Worm (Caenorhabditis elegans) whole organism, mixed stage, embryonic: ENCODE results near the gene T14G12.6.

Experiments
- M03D4.4 ChIP-seq: sonication (generic microtip); optimal IDR thresholded peaks from 2 replicates; lab custom pipeline; 2017; ENCODE audit warnings: mild to moderate bottlenecking, missing genetic modification characterization, missing compliant biosample characterization
- blmp-1 ChIP-seq: fragments of 150-350 bp; optimal IDR thresholded peaks from 2 replicates; lab custom pipeline; 2014; ENCODE audit warnings: missing biosample characterization, missing genetic modification characterization
- ceh-39 ChIP-seq: fragments of 150-350 bp; optimal IDR thresholded peaks from 2 replicates; lab custom pipeline; 2014; ENCODE audit warnings: missing biosample characterization, missing genetic modification characterization
- ceh-43 ChIP-seq: fragments of 200-800 bp; sonication (Bioruptor generic); optimal IDR thresholded peaks from 2 replicates; lab custom pipeline; 2018; ENCODE audit warnings: mild to moderate bottlenecking, missing genetic modification characterization, moderate library complexity, missing compliant biosample characterization
- ceh-83 ChIP-seq: fragments of 200-800 bp; sonication (Bioruptor generic); optimal IDR thresholded peaks from 2 replicates; lab custom pipeline; 2018; ENCODE audit warnings: mild to moderate bottlenecking, missing genetic modification characterization, missing compliant biosample characterization
- cnd-1 ChIP-seq: fragments of 200-800 bp; sonication (Bioruptor generic); optimal IDR thresholded peaks from 2 replicates; lab custom pipeline; 2018; ENCODE audit warnings: mild to moderate bottlenecking, missing genetic modification characterization, missing compliant biosample characterization
- elt-1 ChIP-seq: sonication (generic microtip); optimal IDR thresholded peaks from 2 replicates; lab custom pipeline; 2017; ENCODE audit warnings: missing genetic modification characterization, mild to moderate bottlenecking, missing compliant biosample characterization, antibody characterized with exemption, moderate library complexity, borderline replicate concordance; ENCODE audit not compliant: insufficient read depth
- elt-3 ChIP-seq: fragments of 150-350 bp; optimal IDR thresholded peaks from 2 replicates; lab custom pipeline; 2014; ENCODE audit warnings: missing biosample characterization, missing genetic modification characterization
- flh-1 ChIP-seq: fragments of 200-800 bp; sonication (Bioruptor generic); optimal IDR thresholded peaks from 2 replicates; lab custom pipeline; 2018; ENCODE audit warnings: mild to moderate bottlenecking, missing genetic modification characterization, moderate library complexity, missing compliant biosample characterization
- ham-2 ChIP-seq: fragments of 200-800 bp; sonication (Bioruptor generic); optimal IDR thresholded peaks from 2 replicates; lab custom pipeline; 2018; ENCODE audit warnings: mild to moderate bottlenecking, missing genetic modification characterization, missing compliant biosample characterization
- hlh-1 ChIP-seq: fragments of 150-350 bp; optimal IDR thresholded peaks from 2 replicates; lab custom pipeline; 2014; ENCODE audit warnings: missing biosample characterization, missing genetic modification reagents, missing genetic modification characterization
- lin-13 ChIP-seq: fragments of 150-350 bp; optimal IDR thresholded peaks from 2 replicates; lab custom pipeline; 2014; ENCODE audit warnings: missing biosample characterization, missing genetic modification characterization
- lin-32 ChIP-seq: fragments of 200-800 bp; sonication (Bioruptor generic); optimal IDR thresholded peaks from 2 replicates; lab custom pipeline; 2018; ENCODE audit warnings: mild to moderate bottlenecking, missing genetic modification characterization, missing compliant biosample characterization
- lsy-2 ChIP-seq: fragments of 150-350 bp; optimal IDR thresholded peaks from 2 replicates; lab custom pipeline; 2014; ENCODE audit warnings: missing biosample characterization, missing genetic modification characterization
- mep-1 ChIP-seq: fragments of 150-350 bp; optimal IDR thresholded peaks from 2 replicates; lab custom pipeline; 2017; ENCODE audit warnings: missing biosample characterization, missing genetic modification reagents, missing genetic modification characterization, inconsistent platforms
- mls-2 ChIP-seq: sonication (generic microtip); optimal IDR thresholded peaks from 2 replicates; lab custom pipeline; 2016; ENCODE audit warnings: mild to moderate bottlenecking, missing genetic modification characterization, moderate library complexity, missing compliant biosample characterization
- nhr-12 ChIP-seq: fragments of 150-350 bp; optimal IDR thresholded peaks from 2 replicates; lab custom pipeline; 2014; ENCODE audit warnings: missing biosample characterization, missing genetic modification characterization
- nhr-2 ChIP-seq: fragments of 150-350 bp; optimal IDR thresholded peaks from 2 replicates; lab custom pipeline; 2014; ENCODE audit warnings: missing biosample characterization, missing genetic modification characterization
- nhr-28 ChIP-seq: fragments of 150-350 bp; optimal IDR thresholded peaks from 2 replicates; lab custom pipeline; 2014; ENCODE audit warnings: missing biosample characterization, missing genetic modification characterization
- nhr-76 ChIP-seq: sonication (generic microtip); optimal IDR thresholded peaks from 2 replicates; lab custom pipeline; 2017; ENCODE audit warnings: missing biosample characterization, missing genetic modification characterization
- pha-4 ChIP-seq: fragments of 150-350 bp; optimal IDR thresholded peaks from 2 replicates; lab custom pipeline; 2018; ENCODE audit warnings: missing biosample characterization, missing genetic modification reagents, missing genetic modification characterization
- snpc-4 ChIP-seq: fragments of 150-350 bp; optimal IDR thresholded peaks from 2 replicates; lab custom pipeline; 2014; ENCODE audit warnings: missing biosample characterization, missing genetic modification characterization
- sptf-1 ChIP-seq: sonication (generic microtip); optimal IDR thresholded peaks from 2 replicates; lab custom pipeline; 2017; ENCODE audit warnings: mild to moderate bottlenecking, missing genetic modification characterization, moderate library complexity, missing compliant biosample characterization
- tbx-8 ChIP-seq: fragments of 200-800 bp; sonication (Bioruptor generic); optimal IDR thresholded peaks from 2 replicates; lab custom pipeline; 2018; ENCODE audit warnings: mild to moderate bottlenecking, missing genetic modification characterization, moderate library complexity, missing compliant biosample characterization
- unc-120 ChIP-seq: sonication (generic microtip); optimal IDR thresholded peaks from 2 replicates; lab custom pipeline; 2017; ENCODE audit warnings: missing genetic modification characterization, missing compliant biosample characterization; ENCODE audit not compliant: poor library complexity, severe bottlenecking
- unc-39 ChIP-seq: fragments of 150-350 bp; optimal IDR thresholded peaks from 2 replicates; lab custom pipeline; 2014; ENCODE audit warnings: missing biosample characterization, missing genetic modification characterization
- unc-62 ChIP-seq: fragments of 150-350 bp; optimal IDR thresholded peaks from 2 replicates; lab custom pipeline; 2014; ENCODE audit warnings: missing biosample characterization, missing genetic modification reagents, missing genetic modification characterization
- zip-8 ChIP-seq: fragments of 150-350 bp; optimal IDR thresholded peaks from 2 replicates; lab custom pipeline; 2014; ENCODE audit warnings: missing biosample characterization, missing genetic modification characterization
- ztf-11 ChIP-seq: fragments of 150-350 bp; optimal IDR thresholded peaks from 2 replicates; lab custom pipeline; 2014; ENCODE audit warnings: missing biosample characterization, missing genetic modification characterization

The T14G12.6 gene

DNA sequence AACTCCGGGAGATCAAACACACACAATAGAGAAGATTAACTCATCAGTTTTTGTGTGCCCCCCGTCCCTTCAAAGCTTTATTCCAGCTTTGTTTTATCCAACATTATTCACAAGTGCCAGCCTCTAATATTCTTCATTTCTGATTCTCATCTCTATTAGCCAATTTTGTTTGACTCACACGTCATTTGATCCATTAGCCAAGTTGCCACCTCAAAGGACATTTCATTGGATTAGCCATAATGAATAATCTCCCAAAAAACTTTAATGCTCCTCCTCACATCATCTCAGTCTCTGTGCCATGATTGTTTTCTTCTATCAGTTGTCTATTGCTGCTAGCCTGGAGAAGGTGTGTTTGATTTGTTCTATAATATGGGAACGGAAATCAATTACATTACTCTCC is 33.8 kb downstream of the T14G12.6 start:
- no peak for TF ChIP-seq ceh-39 (tag; lab: Kevin White, UChicago)
- TF ChIP-seq cnd-1, result no peak
- TF ChIP-seq unc-62, result no peak
- TF ChIP-seq M03D4.4 (tag; lab: Kevin White, UChicago), result no peak
- no peak for TF ChIP-seq snpc-4 (tag; lab: Kevin White, UChicago)
- no peak for TF ChIP-seq ham-2 (GFP tag; lab: Kevin White, UChicago)
- TF ChIP-seq flh-1 (GFP tag; lab: Kevin White, UChicago), result no peak
- TF ChIP-seq, all 35 proteins: peak for 0

DNA sequence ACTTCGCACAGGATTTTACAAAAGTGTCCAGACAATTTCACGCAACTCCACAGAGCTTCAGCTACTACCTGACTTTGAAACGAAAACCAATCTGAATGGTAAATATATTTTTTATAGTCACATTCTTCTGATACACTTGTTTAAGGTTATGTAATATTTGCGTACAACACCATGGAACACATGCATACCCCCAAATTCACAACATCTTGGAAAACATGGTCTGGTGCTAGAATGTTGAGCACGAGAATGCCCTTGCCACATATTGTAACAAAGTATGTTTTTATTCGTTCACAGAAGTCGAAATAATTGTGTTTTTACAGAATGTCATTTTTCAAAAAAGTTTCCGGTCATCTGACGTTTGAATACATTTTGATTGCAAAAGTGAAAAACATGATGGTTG is 43.4 kb downstream of the T14G12.6 start:
- TF ChIP-seq ham-2 (GFP tag; lab: Kevin White, UChicago) (no peak), lsy-2 (tag; lab: Kevin White, UChicago) (no peak), mls-2 (no peak), unc-62 (no peak), lin-32 (GFP tag; lab: Kevin White, UChicago) (no peak), nhr-2 (tag; lab: Kevin White, UChicago) (no peak), blmp-1 (tag; lab: Kevin White, UChicago) (no peak), lin-13 (tag; lab: Kevin White, UChicago) (no peak), flh-1 (GFP tag; lab: Kevin White, UChicago) (no peak), ztf-11 (no peak), snpc-4 (tag; lab: Kevin White, UChicago) (no peak), zip-8 (tag; lab: Kevin White, UChicago) (no peak), elt-3 (no peak), nhr-28 (tag; lab: Kevin White, UChicago) (no peak), unc-120 (tag; lab: Kevin White, UChicago) (no peak), tbx-8 (no peak), unc-39 (tag; lab: Kevin White, UChicago) (no peak), ceh-39 (tag; lab: Kevin White, UChicago) (no peak)

DNA sequence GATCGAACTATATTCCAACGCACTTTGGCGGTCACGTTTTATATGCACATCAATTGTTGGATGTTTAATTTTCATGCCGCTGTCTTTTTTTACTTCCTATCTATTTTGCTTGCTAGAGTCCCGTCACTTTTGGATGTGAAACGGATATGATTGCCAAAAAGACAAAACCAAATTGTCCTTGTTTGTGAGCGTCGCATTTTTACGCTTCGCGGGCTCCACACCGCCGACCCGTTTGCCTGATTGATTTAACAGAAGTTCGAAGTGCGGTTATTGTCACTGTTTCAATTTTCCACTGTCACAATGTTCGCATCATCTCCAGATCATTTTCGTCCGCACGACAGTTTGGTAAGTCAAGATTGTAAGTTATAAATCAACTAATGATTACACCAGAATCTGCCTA is 44.4 kb downstream of the T14G12.6 start, which contains the start of gene C01C4.2:
TSS of gene C01C4.2 (plus strand) at position 301 of the 400 bp plus-strand sequence.
- no peak for TF ChIP-seq tbx-8
- no peak for TF ChIP-seq hlh-1 (tag; lab: Kevin White, UChicago)
- TF ChIP-seq M03D4.4 (tag; lab: Kevin White, UChicago), result no peak
- TF ChIP-seq ceh-83 (GFP tag; lab: Kevin White, UChicago), result no peak
- TF ChIP-seq sptf-1 (tag; lab: Kevin White, UChicago), result no peak
- no peak for TF ChIP-seq ztf-11
- TF ChIP-seq ceh-43 (GFP tag; lab: Kevin White, UChicago), result no peak
- TF ChIP-seq elt-1, result no peak
- TF ChIP-seq flh-1 (GFP tag; lab: Kevin White, UChicago), result no peak
- no peak for TF ChIP-seq nhr-76 (tag; lab: Kevin White, UChicago)
- TF ChIP-seq blmp-1 (tag; lab: Kevin White, UChicago), result no peak
- TF ChIP-seq nhr-12 (tag; lab: Kevin White, UChicago), result no peak
- TF ChIP-seq ceh-39 (tag; lab: Kevin White, UChicago), result no peak
- no peak for TF ChIP-seq pha-4
- TF ChIP-seq mep-1, result no peak
- no peak for TF ChIP-seq ham-2 (GFP tag; lab: Kevin White, UChicago)
- TF ChIP-seq unc-62, result no peak
- TF ChIP-seq elt-3, result no peak
- TF ChIP-seq lsy-2 (tag; lab: Kevin White, UChicago), result no peak
- TF ChIP-seq unc-120 (tag; lab: Kevin White, UChicago), result no peak

DNA sequence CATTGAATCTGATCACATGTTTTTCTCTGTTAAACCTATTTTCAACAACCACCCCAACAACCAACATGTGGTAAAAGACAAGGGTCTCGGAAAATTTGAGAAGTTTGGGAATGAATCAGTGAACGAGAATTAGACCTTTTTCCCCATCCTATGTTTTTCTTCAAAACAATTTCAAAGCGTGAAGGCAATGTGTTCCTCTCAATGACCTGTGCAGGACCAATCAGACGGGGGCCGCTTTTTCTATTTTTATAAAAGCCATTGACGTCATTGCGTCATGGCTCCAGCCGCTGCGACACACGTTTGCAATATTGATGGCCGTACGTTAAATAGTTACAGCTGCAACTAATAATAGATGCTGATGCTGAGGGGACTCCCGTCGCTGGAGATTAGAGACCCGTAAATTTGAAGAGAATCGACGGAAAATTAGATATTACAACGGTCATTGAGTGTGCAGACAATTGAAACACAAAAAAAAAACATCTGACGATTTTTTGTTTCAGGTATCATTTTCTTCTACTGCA is 47.6 kb downstream of the T14G12.6 start:
- TF ChIP-seq hlh-1 (tag; lab: Kevin White, UChicago) (peak; percentile 43), lin-32 (GFP tag; lab: Kevin White, UChicago) (no peak), snpc-4 (tag; lab: Kevin White, UChicago) (no peak), mep-1 (no peak)
- TF ChIP-seq, all 35 proteins: peak for 1

DNA sequence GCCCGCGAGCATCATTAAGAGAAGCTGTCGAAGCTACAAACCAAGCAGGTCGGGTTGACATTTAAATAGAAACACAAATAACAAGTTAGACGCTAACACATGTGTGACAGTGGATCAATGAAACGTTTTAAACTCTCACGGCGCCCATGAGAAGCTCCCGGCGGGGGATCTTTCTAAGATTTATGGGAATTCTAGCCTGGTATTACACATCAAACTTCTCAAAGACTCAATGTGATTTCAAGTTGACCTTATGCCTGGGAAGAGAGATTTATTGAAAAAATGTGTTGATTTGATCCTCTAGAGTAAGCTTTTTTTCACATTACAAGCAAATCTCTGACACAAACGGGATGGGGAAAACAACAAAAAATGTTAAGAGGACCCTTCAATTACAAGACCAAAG is 49.5 kb downstream of the T14G12.6 start:
- TF ChIP-seq nhr-28 (tag; lab: Kevin White, UChicago), result no peak
- no peak for TF ChIP-seq flh-1 (GFP tag; lab: Kevin White, UChicago)
- TF ChIP-seq zip-8 (tag; lab: Kevin White, UChicago), result no peak
- no peak for TF ChIP-seq ztf-11
- no peak for TF ChIP-seq nhr-2 (tag; lab: Kevin White, UChicago)
- TF ChIP-seq ceh-39 (tag; lab: Kevin White, UChicago), result no peak
- no peak for TF ChIP-seq mep-1
- TF ChIP-seq elt-1, result no peak
- no peak for TF ChIP-seq lin-13 (tag; lab: Kevin White, UChicago)
- TF ChIP-seq, all 35 proteins: peak for 0
